Worm (Caenorhabditis elegans) whole organism, L1 larva: Measurements from ENCODE around the gene idpb-3.

Experiments used
- aha-1 ChIP-seq: fragments of 150-350 bp; optimal IDR thresholded peaks from 2 replicates; lab custom pipeline; 2014; ENCODE audit warnings: missing biosample characterization, missing genetic modification characterization
- ama-1 ChIP-seq: fragments of 150-350 bp; optimal IDR thresholded peaks from 2 replicates; lab custom pipeline; 2014
- blmp-1 ChIP-seq: fragments of 150-350 bp; optimal IDR thresholded peaks from 2 replicates; lab custom pipeline; 2014; ENCODE audit warnings: missing biosample characterization, missing genetic modification characterization
- ceh-63 ChIP-seq: fragments of 200-800 bp; sonication (Bioruptor generic); optimal IDR thresholded peaks from 2 replicates; lab custom pipeline; 2018; ENCODE audit warnings: mild to moderate bottlenecking, missing genetic modification characterization, missing compliant biosample characterization
- egl-27 ChIP-seq, 2 experiments: fragments of 150-350 bp in 1 of 2; sonication (generic microtip); optimal IDR thresholded peaks; 3 replicates each; lab custom pipeline; 2017 to 2018; ENCODE audit warnings: missing biosample characterization in 2 of 2, missing genetic modification characterization in 2 of 2, missing genetic modification reagents in 2 of 2
- elt-2 ChIP-seq: sonication (generic microtip); optimal IDR thresholded peaks from 2 replicates; lab custom pipeline; 2016; ENCODE audit warnings: missing genetic modification characterization, mild to moderate bottlenecking, inconsistent platforms, missing compliant biosample characterization, missing genetic modification reagents
- lin-35 ChIP-seq, 2 experiments: fragments of 150-350 bp; optimal IDR thresholded peaks; 2 replicates each; lab custom pipeline; 2014; ENCODE audit warnings: missing biosample characterization in 2 of 2, missing genetic modification characterization in 2 of 2, missing genetic modification reagents in 2 of 2
- rnt-1 ChIP-seq: sonication (generic microtip); optimal IDR thresholded peaks from 2 replicates; lab custom pipeline; 2016; ENCODE audit warnings: mild to moderate bottlenecking, missing genetic modification characterization, moderate library complexity, missing compliant biosample characterization
- snpc-4 ChIP-seq: fragments of 150-350 bp; optimal IDR thresholded peaks from 2 replicates; lab custom pipeline; 2014; ENCODE audit warnings: missing biosample characterization, missing genetic modification characterization
- sox-4 ChIP-seq: sonication (generic microtip); optimal IDR thresholded peaks from 2 replicates; lab custom pipeline; 2016; ENCODE audit warnings: missing genetic modification characterization, missing compliant biosample characterization
- swsn-7 ChIP-seq: sonication (generic microtip); optimal IDR thresholded peaks from 2 replicates; lab custom pipeline; 2016; ENCODE audit warnings: missing genetic modification characterization, missing compliant biosample characterization
- zip-4 ChIP-seq: fragments of 200-800 bp; sonication (Bioruptor generic); optimal IDR thresholded peaks from 2 replicates; lab custom pipeline; 2018; ENCODE audit warnings: mild to moderate bottlenecking, missing genetic modification characterization, moderate library complexity, missing compliant biosample characterization
- ztf-11 ChIP-seq, 2 experiments: sonication (generic microtip); optimal IDR thresholded peaks; 2 replicates each; lab custom pipeline; 2016 to 2017; ENCODE audit warnings: missing genetic modification characterization in 2 of 2, missing biosample characterization in 1 of 2, missing compliant biosample characterization in 1 of 2

ce11 chrII:5091640-5092243 is 9.9 kb downstream of the idpb-3 start, which contains the start of gene pld-1:
- TF ChIP-seq ceh-63 (GFP tag; lab: Kevin White, UChicago) (no peak), egl-27 (tag; optimal IDR thresholded peaks at IDR 0.05; lab: Kevin White, UChicago) (no peak), zip-4 (no peak), aha-1 (tag; lab: Kevin White, UChicago) (no peak), rnt-1 (tag; lab: Kevin White, UChicago) (no peak), lin-35 (GFP tag; optimal IDR thresholded peaks at IDR 0.05; lab: Kevin White, UChicago) (no peak), swsn-7 (tag; lab: Kevin White, UChicago) (no peak), snpc-4 (tag; lab: Kevin White, UChicago) (no peak), sox-4 (tag; lab: Kevin White, UChicago) (no peak), elt-2 (tag; lab: Kevin White, UChicago) (no peak), blmp-1 (tag; lab: Kevin White, UChicago) (no peak), ama-1 (no peak), ztf-11 (tag; optimal IDR thresholded peaks at IDR 0.05; lab: Kevin White, UChicago) (no peak)
